Fruit fly (Drosophila melanogaster) whole organism, embryonic: ENCODE results near the gene CG43815.

Experiments used
- Atf3 ChIP-seq: fragments of 200-800 bp; sonication (Bioruptor generic); optimal IDR thresholded peaks from 3 replicates; lab custom pipeline; 2016; ENCODE audit warnings: missing biosample characterization, missing genetic modification characterization
- Awh ChIP-seq: fragments of 200-800 bp; sonication (Bioruptor generic); IDR thresholded peaks from 2 replicates; pipeline ENCODE4, ENCODE4 v1.3.6; 2022; ENCODE audit warnings: missing biosample characterization, missing genetic modification characterization
- CG11504 ChIP-seq: fragments of 200-800 bp; sonication (Bioruptor generic); optimal IDR thresholded peaks from 3 replicates; lab custom pipeline; 2019; ENCODE audit warnings: missing biosample characterization, mild to moderate bottlenecking, missing genetic modification characterization, moderate library complexity
- CG12299 ChIP-seq: fragments of 200-800 bp; sonication (Bioruptor generic); optimal IDR thresholded peaks from 2 replicates; lab custom pipeline; 2018; ENCODE audit warnings: missing biosample characterization, mild to moderate bottlenecking, missing genetic modification characterization
- CG14014 ChIP-seq: fragments of 200-800 bp; sonication (Bioruptor generic); IDR thresholded peaks from 2 replicates; pipeline ENCODE4 v1.3.6; 2022; ENCODE audit warnings: missing biosample characterization, missing genetic modification characterization
- CG1603 ChIP-seq: fragments of 200-800 bp; sonication (Bioruptor generic); optimal IDR thresholded peaks from 2 replicates; lab custom pipeline; 2019; ENCODE audit warnings: missing biosample characterization, mild to moderate bottlenecking, missing genetic modification characterization, moderate library complexity
- CG1647 ChIP-seq: fragments of 200-800 bp; sonication (Bioruptor generic); optimal IDR thresholded peaks from 3 replicates; lab custom pipeline; 2016; ENCODE audit warnings: missing biosample characterization, missing genetic modification characterization
- CG16813 ChIP-seq: fragments of 200-800 bp; sonication (Bioruptor generic); IDR thresholded peaks from 3 replicates; pipeline ENCODE4 v1.3.6; 2022; ENCODE audit warnings: missing biosample characterization, missing genetic modification characterization; ENCODE audit not compliant: partially characterized antibody
- CG17829 ChIP-seq: fragments of 200-800 bp; optimal IDR thresholded peaks from 2 replicates; lab custom pipeline; 2019; ENCODE audit warnings: missing biosample characterization, mild to moderate bottlenecking, missing genetic modification characterization, moderate library complexity
- CG2116 ChIP-seq: fragments of 200-800 bp; sonication (Bioruptor generic); optimal IDR thresholded peaks from 3 replicates; lab custom pipeline; 2018; ENCODE audit warnings: missing biosample characterization, mild to moderate bottlenecking, missing genetic modification characterization
- CG2875 ChIP-seq: fragments of 200-800 bp; sonication (Bioruptor generic); optimal IDR thresholded peaks from 2 replicates; lab custom pipeline; 2017; ENCODE audit warnings: missing biosample characterization, mild to moderate bottlenecking, missing genetic modification characterization, missing genetic modification reagents
- CG2889 ChIP-seq: fragments of 200-800 bp; sonication (Bioruptor generic); IDR thresholded peaks from 3 replicates; pipeline ENCODE4 v1.3.6; 2022; ENCODE audit warnings: missing biosample characterization, missing genetic modification characterization
- CG31441 ChIP-seq: fragments of 200-800 bp; sonication (Bioruptor generic); IDR thresholded peaks from 2 replicates; pipeline ENCODE4 v1.3.6; 2022; ENCODE audit warnings: missing biosample characterization, missing genetic modification characterization
- CG3407 ChIP-seq: fragments of 200-800 bp; sonication (Bioruptor generic); optimal IDR thresholded peaks from 2 replicates; lab custom pipeline; 2018; ENCODE audit warnings: missing biosample characterization, mild to moderate bottlenecking, missing genetic modification characterization
- CG34376 ChIP-seq: fragments of 200-800 bp; sonication (Bioruptor generic); optimal IDR thresholded peaks from 2 replicates; lab custom pipeline; 2018; ENCODE audit warnings: missing biosample characterization, mild to moderate bottlenecking, missing genetic modification characterization
- CG4282 ChIP-seq: fragments of 200-800 bp; sonication (Bioruptor generic); optimal IDR thresholded peaks from 2 replicates; lab custom pipeline; 2016; ENCODE audit warnings: missing biosample characterization, missing genetic modification characterization
- CG4730 ChIP-seq: fragments of 200-800 bp; sonication (Bioruptor generic); IDR thresholded peaks from 2 replicates; pipeline ENCODE4 v1.3.6; 2022; ENCODE audit warnings: missing biosample characterization, missing genetic modification characterization
- CG6254 ChIP-seq: fragments of 200-800 bp; sonication (Bioruptor generic); optimal IDR thresholded peaks from 3 replicates; lab custom pipeline; 2017; ENCODE audit warnings: mild to moderate bottlenecking, missing biosample characterization, missing genetic modification reagents, missing genetic modification characterization
- CG7372 ChIP-seq: fragments of 200-800 bp; sonication (Bioruptor generic); IDR thresholded peaks from 2 replicates; pipeline ENCODE4 v1.3.6; 2022; ENCODE audit warnings: missing biosample characterization, missing genetic modification characterization
- CG7745 ChIP-seq: fragments of 200-800 bp; sonication (Bioruptor generic); optimal IDR thresholded peaks from 2 replicates; lab custom pipeline; 2018; ENCODE audit warnings: missing biosample characterization, mild to moderate bottlenecking, missing genetic modification characterization, moderate library complexity
- CG8765 ChIP-seq: fragments of 200-800 bp; sonication (Bioruptor generic); IDR thresholded peaks from 2 replicates; pipeline ENCODE4 v1.3.6; 2022; ENCODE audit warnings: missing biosample characterization, missing genetic modification characterization
- Chrac-16 ChIP-seq: fragments of 200-800 bp; sonication (Bioruptor generic); optimal IDR thresholded peaks from 3 replicates; lab custom pipeline; 2016; ENCODE audit warnings: missing biosample characterization, missing genetic modification characterization
- Hand ChIP-seq: fragments of 200-800 bp; sonication (Bioruptor generic); optimal IDR thresholded peaks from 2 replicates; lab custom pipeline; 2017; ENCODE audit warnings: mild to moderate bottlenecking, missing biosample characterization, missing genetic modification reagents, missing genetic modification characterization
- Lhr ChIP-seq: fragments of 200-800 bp; sonication (Bioruptor generic); optimal IDR thresholded peaks from 3 replicates; lab custom pipeline; 2017; ENCODE audit warnings: mild to moderate bottlenecking, missing biosample characterization, missing genetic modification reagents, missing genetic modification characterization
- MTF-1 ChIP-seq: fragments of 200-800 bp; sonication (Bioruptor generic); optimal IDR thresholded peaks from 2 replicates; lab custom pipeline; 2018; ENCODE audit warnings: missing biosample characterization, mild to moderate bottlenecking, missing genetic modification characterization, borderline replicate concordance
- Myb ChIP-seq: fragments of 200-800 bp; sonication (Bioruptor generic); optimal IDR thresholded peaks from 2 replicates; lab custom pipeline; 2016; ENCODE audit warnings: missing biosample characterization, missing genetic modification characterization
- Oli ChIP-seq: fragments of 200-800 bp; sonication (Bioruptor generic); optimal IDR thresholded peaks from 2 replicates; lab custom pipeline; 2018; ENCODE audit warnings: missing biosample characterization, mild to moderate bottlenecking, missing genetic modification characterization, moderate library complexity
- Rfx ChIP-seq: fragments of 200-800 bp; sonication (Bioruptor generic); IDR thresholded peaks from 2 replicates; pipeline ENCODE4 v1.3.6; 2022; ENCODE audit warnings: missing biosample characterization, missing genetic modification characterization
- Scr ChIP-seq: fragments of 200-800 bp; sonication (Bioruptor generic); IDR thresholded peaks from 2 replicates; pipeline ENCODE4 v1.3.6; 2022; ENCODE audit warnings: missing biosample characterization, missing genetic modification characterization; ENCODE audit not compliant: partially characterized antibody
- Vsx1 ChIP-seq: fragments of 200-800 bp; sonication (Bioruptor generic); optimal IDR thresholded peaks from 2 replicates; lab custom pipeline; 2017; ENCODE audit warnings: missing biosample characterization, mild to moderate bottlenecking, missing genetic modification characterization, missing genetic modification reagents
- Xbp1 ChIP-seq: fragments of 200-800 bp; sonication (Bioruptor generic); optimal IDR thresholded peaks from 3 replicates; lab custom pipeline; 2016; ENCODE audit warnings: missing biosample characterization, mild to moderate bottlenecking, missing genetic modification characterization
- abd-A ChIP-seq: fragments of 200-800 bp; sonication (Bioruptor generic); optimal IDR thresholded peaks from 3 replicates; lab custom pipeline; 2019; ENCODE audit warnings: missing biosample characterization, mild to moderate bottlenecking, missing genetic modification characterization, moderate library complexity
- bbx ChIP-seq: fragments of 200-800 bp; sonication (Bioruptor generic); IDR thresholded peaks from 2 replicates; pipeline ENCODE4 v1.3.6; 2022; ENCODE audit warnings: missing biosample characterization, missing genetic modification characterization; ENCODE audit not compliant: partially characterized antibody
- danr ChIP-seq: fragments of 200-800 bp; sonication (Bioruptor generic); IDR thresholded peaks from 2 replicates; pipeline ENCODE4 v1.3.6; 2022; ENCODE audit warnings: missing biosample characterization, missing genetic modification characterization
- grau ChIP-seq: fragments of 200-800 bp; optimal IDR thresholded peaks from 3 replicates; lab custom pipeline; 2019; ENCODE audit warnings: missing biosample characterization, mild to moderate bottlenecking, missing genetic modification characterization, moderate library complexity
- gsb-n ChIP-seq: fragments of 200-800 bp; sonication (Bioruptor generic); optimal IDR thresholded peaks from 3 replicates; lab custom pipeline; 2018; ENCODE audit warnings: missing biosample characterization, mild to moderate bottlenecking, missing genetic modification characterization
- hb ChIP-seq: fragments of 200-800 bp; sonication (Bioruptor generic); IDR thresholded peaks from 3 replicates; pipeline ENCODE4 v1.3.6; 2022; ENCODE audit warnings: missing biosample characterization, missing genetic modification characterization; ENCODE audit not compliant: partially characterized antibody
- her ChIP-seq: fragments of 200-800 bp; sonication (Bioruptor generic); optimal IDR thresholded peaks from 2 replicates; lab custom pipeline; 2016; ENCODE audit warnings: missing biosample characterization, missing genetic modification characterization
- kah ChIP-seq: fragments of 200-800 bp; sonication (Bioruptor generic); optimal IDR thresholded peaks from 2 replicates; lab custom pipeline; 2018; ENCODE audit warnings: missing biosample characterization, mild to moderate bottlenecking, missing genetic modification characterization
- kay ChIP-seq: fragments of 200-800 bp; sonication (Bioruptor generic); optimal IDR thresholded peaks from 2 replicates; lab custom pipeline; 2016; ENCODE audit warnings: missing biosample characterization, missing genetic modification characterization
- lmd ChIP-seq: fragments of 200-800 bp; sonication (Bioruptor generic); IDR thresholded peaks from 2 replicates; pipeline ENCODE4 v1.3.6; 2022; ENCODE audit warnings: missing biosample characterization, missing genetic modification characterization
- mirr ChIP-seq: fragments of 200-800 bp; sonication (Bioruptor generic); optimal IDR thresholded peaks from 3 replicates; lab custom pipeline; 2018; ENCODE audit warnings: missing biosample characterization, mild to moderate bottlenecking, missing genetic modification characterization
- row ChIP-seq: fragments of 200-800 bp; sonication (Bioruptor generic); IDR thresholded peaks from 3 replicates; pipeline ENCODE4 v1.3.6; 2022; ENCODE audit warnings: missing biosample characterization, missing genetic modification characterization
- sna ChIP-seq: fragments of 200-800 bp; sonication (Bioruptor generic); IDR thresholded peaks from 2 replicates; pipeline ENCODE4 v1.3.6; 2022; ENCODE audit warnings: missing biosample characterization, missing genetic modification characterization; ENCODE audit not compliant: partially characterized antibody
- sob ChIP-seq: fragments of 200-800 bp; sonication (Bioruptor generic); IDR thresholded peaks from 2 replicates; pipeline ENCODE4 v1.3.6; 2022; ENCODE audit warnings: missing biosample characterization, missing genetic modification characterization
- tap ChIP-seq: fragments of 200-800 bp; optimal IDR thresholded peaks from 3 replicates; lab custom pipeline; 2019; ENCODE audit warnings: missing biosample characterization, mild to moderate bottlenecking, missing genetic modification characterization, moderate library complexity
- unc-4 ChIP-seq: fragments of 200-800 bp; sonication (Bioruptor generic); IDR thresholded peaks from 2 replicates; pipeline ENCODE4 v1.3.6; 2022; ENCODE audit warnings: missing biosample characterization, missing genetic modification characterization; ENCODE audit not compliant: partially characterized antibody
- wor ChIP-seq: fragments of 200-800 bp; sonication (Bioruptor generic); IDR thresholded peaks from 2 replicates; pipeline ENCODE4 v1.3.6; 2022; ENCODE audit warnings: missing biosample characterization, missing genetic modification characterization
- zfh2 ChIP-seq: fragments of 200-800 bp; sonication (Bioruptor generic); optimal IDR thresholded peaks from 2 replicates; lab custom pipeline; 2016; ENCODE audit warnings: missing biosample characterization, missing genetic modification characterization

Gene CG43815

dm6 chr2L:3573172-3573755, 2.7 kb upstream of the CG43815 start (continued):
- TF ChIP-seq CG12299 (tag; lab: Kevin White, UChicago) (no peak), CG31441 (no peak; the same call in 1 of the 2 replicates), CG11504 (peak; percentile 81), kay (GFP tag; lab: Kevin White, UChicago) (no peak), CG2889 (GFP tag; lab: Robert Waterston, UW) (no peak), CG6254 (GFP tag; lab: Kevin White, UChicago) (peak; percentile 37), MTF-1 (GFP tag; lab: Kevin White, UChicago) (no peak), row (GFP tag; lab: Robert Waterston, UW) (peak; percentile 91), unc-4 (no peak), hb (GFP tag; lab: Robert Waterston, UW) (no peak), CG7372 (peak; percentile 64; the same call in 1 of the 2 replicates), sob (GFP tag; lab: Robert Waterston, UW) (peak; percentile 78), sna (no peak), Chrac-16 (peak; percentile 23), Scr (GFP tag; lab: Robert Waterston, UW) (no peak), zfh2 (GFP tag; lab: Kevin White, UChicago) (peak; percentile 18), CG34376 (no peak), CG8765 (GFP tag; lab: Robert Waterston, UW) (no peak), Oli (tag; lab: Kevin White, UChicago) (peak; percentile 80), danr (GFP tag; lab: Robert Waterston, UW) (peak; percentile 52; the same call in 1 of the 2 replicates), CG2875 (no peak), tap (tag; lab: Kevin White, UChicago) (peak; percentile 77), Lhr (GFP tag; lab: Kevin White, UChicago) (peak; percentile 28), kah (GFP tag; lab: Kevin White, UChicago) (peak; percentile 21), wor (GFP tag; lab: Robert Waterston, UW) (peak; percentile 64; the same call in 1 of the 2 replicates), abd-A (tag; lab: Kevin White, UChicago) (no peak), CG3407 (peak; percentile 11), Atf3 (GFP tag; lab: Kevin White, UChicago) (no peak), CG1603 (tag; lab: Kevin White, UChicago) (peak; percentile 78), Myb (GFP tag; lab: Kevin White, UChicago) (peak; percentile 30), CG14014 (GFP tag; lab: Robert Waterston, UW) (peak; percentile 64; the same call in 1 of the 2 replicates), CG4282 (GFP tag; lab: Kevin White, UChicago) (no peak), bbx (no peak), Vsx1 (peak; percentile 93), CG1647 (GFP tag; lab: Kevin White, UChicago) (no peak), Awh (GFP tag; lab: Robert Waterston, UW) (no peak), Rfx (GFP tag; lab: Robert Waterston, UW) (peak; percentile 58; the same call in 1 of the 2 replicates), CG17829 (tag; lab: Kevin White, UChicago) (peak; percentile 57), CG16813 (no peak), CG2116 (GFP tag; lab: Kevin White, UChicago) (peak; percentile 19), gsb-n (peak; percentile 44), Hand (no peak), her (GFP tag; lab: Kevin White, UChicago) (peak; percentile 28), grau (tag; lab: Kevin White, UChicago) (peak; percentile 77), Xbp1 (GFP tag; lab: Kevin White, UChicago) (peak; percentile 69), lmd (GFP tag; lab: Robert Waterston, UW) (peak; percentile 75), mirr (GFP tag; lab: Kevin White, UChicago) (no peak), CG4730 (GFP tag; lab: Robert Waterston, UW) (peak; percentile 46; the same call in 1 of the 2 replicates), CG7745 (no peak)
